Fruit fly (Drosophila melanogaster) whole organism, embryonic: Measurements from ENCODE around the gene CG10185.
A peak's percentile ranks its signal among the peaks of the same experiment; 100 is the strongest.

Experiments used
- BEAF-32 ChIP-seq: fragments of 200-800 bp; sonication (Bioruptor generic); optimal IDR thresholded peaks from 3 replicates; lab custom pipeline; 2017; ENCODE audit warnings: missing biosample characterization, missing genetic modification characterization, mild to moderate bottlenecking, moderate library complexity, missing genetic modification reagents
- CG10366 ChIP-seq: fragments of 200-800 bp; sonication (Bioruptor generic); IDR thresholded peaks from 2 replicates; pipeline ENCODE4 v1.3.6; 2022; ENCODE audit warnings: missing biosample characterization, missing genetic modification characterization
- CG12769 ChIP-seq: fragments of 200-800 bp; sonication (Bioruptor generic); optimal IDR thresholded peaks from 2 replicates; lab custom pipeline; 2019; ENCODE audit warnings: missing biosample characterization, mild to moderate bottlenecking, missing genetic modification characterization, moderate library complexity
- CG13624 ChIP-seq: fragments of 200-800 bp; sonication (Bioruptor generic); optimal IDR thresholded peaks from 2 replicates; lab custom pipeline; 2016; ENCODE audit warnings: missing biosample characterization, missing genetic modification characterization
- CG14014 ChIP-seq: fragments of 200-800 bp; sonication (Bioruptor generic); IDR thresholded peaks from 2 replicates; pipeline ENCODE4 v1.3.6; 2022; ENCODE audit warnings: missing biosample characterization, missing genetic modification characterization
- CG14667 ChIP-seq: fragments of 200-800 bp; sonication (Bioruptor generic); IDR thresholded peaks from 2 replicates; pipeline ENCODE4 v1.3.6; 2022; ENCODE audit warnings: missing biosample characterization, missing genetic modification characterization
- CG16779 ChIP-seq: fragments of 200-800 bp; sonication (Bioruptor generic); IDR thresholded peaks from 2 replicates; pipeline ENCODE4 v1.3.6; 2022; ENCODE audit warnings: missing biosample characterization, missing genetic modification characterization
- CG17186 ChIP-seq: fragments of 200-800 bp; sonication (Bioruptor generic); optimal IDR thresholded peaks from 3 replicates; lab custom pipeline; 2017; ENCODE audit warnings: missing biosample characterization, missing genetic modification reagents, missing genetic modification characterization
- CG17359 ChIP-seq: fragments of 200-800 bp; sonication (Bioruptor generic); optimal IDR thresholded peaks from 3 replicates; lab custom pipeline; 2018; ENCODE audit warnings: missing biosample characterization, mild to moderate bottlenecking, missing genetic modification characterization, moderate library complexity
- CG17612 ChIP-seq: fragments of 200-800 bp; sonication (Bioruptor generic); IDR thresholded peaks from 2 replicates; pipeline ENCODE4 v1.3.6; 2022; ENCODE audit warnings: missing biosample characterization, missing genetic modification characterization
- CG2889 ChIP-seq: fragments of 200-800 bp; sonication (Bioruptor generic); IDR thresholded peaks from 3 replicates; pipeline ENCODE4 v1.3.6; 2022; ENCODE audit warnings: missing biosample characterization, missing genetic modification characterization
- CG32767 ChIP-seq: fragments of 200-800 bp; sonication (Bioruptor generic); IDR thresholded peaks from 2 replicates; pipeline ENCODE4 v1.3.6; 2022; ENCODE audit warnings: missing biosample characterization, missing genetic modification characterization
- CG5953 ChIP-seq: fragments of 200-800 bp; sonication (Bioruptor generic); IDR thresholded peaks from 2 replicates; pipeline ENCODE4 v1.3.6; 2022; ENCODE audit warnings: missing biosample characterization, missing genetic modification characterization
- CG7987 ChIP-seq: fragments of 200-800 bp; sonication (Bioruptor generic); optimal IDR thresholded peaks from 2 replicates; lab custom pipeline; 2018; ENCODE audit warnings: missing biosample characterization, mild to moderate bottlenecking, missing genetic modification characterization, moderate library complexity
- CG8765 ChIP-seq: fragments of 200-800 bp; sonication (Bioruptor generic); IDR thresholded peaks from 2 replicates; pipeline ENCODE4 v1.3.6; 2022; ENCODE audit warnings: missing biosample characterization, missing genetic modification characterization
- CG8924 ChIP-seq: fragments of 200-800 bp; optimal IDR thresholded peaks from 3 replicates; lab custom pipeline; 2019; ENCODE audit warnings: missing biosample characterization, mild to moderate bottlenecking, missing genetic modification characterization, moderate library complexity
- CG8944 ChIP-seq: fragments of 200-800 bp; sonication (Bioruptor generic); optimal IDR thresholded peaks from 3 replicates; lab custom pipeline; 2016; ENCODE audit warnings: missing biosample characterization, missing genetic modification characterization
- CG9437 ChIP-seq: fragments of 200-800 bp; sonication (Bioruptor generic); optimal IDR thresholded peaks from 2 replicates; lab custom pipeline; 2018; ENCODE audit warnings: missing biosample characterization, mild to moderate bottlenecking, missing genetic modification characterization
- Chrac-16 ChIP-seq: fragments of 200-800 bp; sonication (Bioruptor generic); optimal IDR thresholded peaks from 3 replicates; lab custom pipeline; 2016; ENCODE audit warnings: missing biosample characterization, missing genetic modification characterization
- CoRest ChIP-seq: fragments of 200-800 bp; sonication (Bioruptor generic); optimal IDR thresholded peaks from 3 replicates; lab custom pipeline; 2018; ENCODE audit warnings: missing biosample characterization, mild to moderate bottlenecking, missing genetic modification characterization, moderate library complexity
- Dbx ChIP-seq: fragments of 200-800 bp; sonication (Bioruptor generic); IDR thresholded peaks from 3 replicates; pipeline ENCODE4 v1.3.6; 2022; ENCODE audit warnings: missing biosample characterization, missing genetic modification characterization
- Dip3 ChIP-seq: fragments of 200-800 bp; sonication (Bioruptor generic); optimal IDR thresholded peaks from 3 replicates; lab custom pipeline; 2016; ENCODE audit warnings: missing biosample characterization, missing genetic modification characterization
- Hr78 ChIP-seq, 2 experiments: fragments of 200-800 bp in 1 of 2; fragments of >200 bp in 1 of 2; sonication (Bioruptor generic) in 1 of 2; optimal IDR thresholded peaks; 2 replicates each; lab custom pipeline; 2017 to 2019; ENCODE audit warnings: missing biosample characterization in 2 of 2, missing genetic modification characterization in 2 of 2, mild to moderate bottlenecking in 1 of 2, moderate library complexity in 1 of 2
- Hsf ChIP-seq: fragments of 200-800 bp; sonication (Bioruptor generic); optimal IDR thresholded peaks from 3 replicates; lab custom pipeline; 2016; ENCODE audit warnings: missing biosample characterization, missing genetic modification characterization
- Lhr ChIP-seq: fragments of 200-800 bp; sonication (Bioruptor generic); optimal IDR thresholded peaks from 3 replicates; lab custom pipeline; 2017; ENCODE audit warnings: mild to moderate bottlenecking, missing biosample characterization, missing genetic modification reagents, missing genetic modification characterization
- MESR4 ChIP-seq: fragments of 200-800 bp; sonication (Bioruptor generic); optimal IDR thresholded peaks from 2 replicates; lab custom pipeline; 2018; ENCODE audit warnings: missing biosample characterization, mild to moderate bottlenecking, missing genetic modification characterization, moderate library complexity
- MTF-1 ChIP-seq: fragments of 200-800 bp; sonication (Bioruptor generic); optimal IDR thresholded peaks from 2 replicates; lab custom pipeline; 2018; ENCODE audit warnings: missing biosample characterization, mild to moderate bottlenecking, missing genetic modification characterization, borderline replicate concordance
- Myb ChIP-seq: fragments of 200-800 bp; sonication (Bioruptor generic); optimal IDR thresholded peaks from 2 replicates; lab custom pipeline; 2016; ENCODE audit warnings: missing biosample characterization, missing genetic modification characterization
- NC2α ChIP-seq: fragments of 200-800 bp; sonication (Bioruptor generic); optimal IDR thresholded peaks from 2 replicates; lab custom pipeline; 2016; ENCODE audit warnings: missing biosample characterization, missing genetic modification characterization
- NfI ChIP-seq: fragments of 200-800 bp; sonication (Bioruptor generic); optimal IDR thresholded peaks from 3 replicates; lab custom pipeline; 2018; ENCODE audit warnings: missing biosample characterization, mild to moderate bottlenecking, missing genetic modification characterization, moderate library complexity
- Ptx1 ChIP-seq: fragments of 200-800 bp; sonication (Bioruptor generic); IDR thresholded peaks from 2 replicates; pipeline ENCODE4 v1.3.6; 2022; ENCODE audit warnings: missing biosample characterization, missing genetic modification characterization
- Rx ChIP-seq: fragments of 200-800 bp; sonication (Bioruptor generic); IDR thresholded peaks from 2 replicates; pipeline ENCODE4 v1.3.6; 2022; ENCODE audit warnings: missing biosample characterization, missing genetic modification characterization
- Sox100B ChIP-seq: fragments of 200-800 bp; sonication (Bioruptor generic); optimal IDR thresholded peaks from 3 replicates; lab custom pipeline; 2018; ENCODE audit warnings: missing biosample characterization, mild to moderate bottlenecking, missing genetic modification characterization
- Sry-β ChIP-seq: fragments of 200-800 bp; sonication (Bioruptor generic); optimal IDR thresholded peaks from 2 replicates; lab custom pipeline; 2018; ENCODE audit warnings: missing biosample characterization, mild to moderate bottlenecking, missing genetic modification characterization, moderate library complexity
- Sry-δ ChIP-seq: fragments of 200-800 bp; sonication (Bioruptor generic); optimal IDR thresholded peaks from 2 replicates; lab custom pipeline; 2016; ENCODE audit warnings: missing biosample characterization, missing genetic modification characterization
- ara ChIP-seq: fragments of 200-800 bp; sonication (Bioruptor generic); IDR thresholded peaks from 2 replicates; pipeline ENCODE4 v1.3.6; 2022; ENCODE audit warnings: missing biosample characterization, missing genetic modification characterization
- az2 ChIP-seq: fragments of 200-800 bp; sonication (Bioruptor generic); optimal IDR thresholded peaks from 3 replicates; lab custom pipeline; 2016; ENCODE audit warnings: missing biosample characterization, missing genetic modification characterization
- bigmax ChIP-seq: fragments of 200-800 bp; sonication (Bioruptor generic); optimal IDR thresholded peaks from 2 replicates; lab custom pipeline; 2018; ENCODE audit warnings: missing biosample characterization, mild to moderate bottlenecking, missing genetic modification characterization
- dati ChIP-seq: fragments of 200-800 bp; sonication (Bioruptor generic); IDR thresholded peaks from 2 replicates; pipeline ENCODE4 v1.3.6; 2022; ENCODE audit warnings: missing biosample characterization, missing genetic modification characterization
- eyg ChIP-seq: fragments of 200-800 bp; sonication (Bioruptor generic); optimal IDR thresholded peaks from 3 replicates; lab custom pipeline; 2016; ENCODE audit warnings: missing biosample characterization, missing genetic modification characterization
- fd3F ChIP-seq: fragments of 200-800 bp; sonication (Bioruptor generic); optimal IDR thresholded peaks from 2 replicates; lab custom pipeline; 2018; ENCODE audit warnings: missing biosample characterization, mild to moderate bottlenecking, missing genetic modification characterization, moderate library complexity
- gem ChIP-seq: fragments of 200-800 bp; sonication (Bioruptor generic); optimal IDR thresholded peaks from 2 replicates; lab custom pipeline; 2019; ENCODE audit warnings: missing biosample characterization, mild to moderate bottlenecking, missing genetic modification characterization, moderate library complexity
- grn ChIP-seq: fragments of 200-800 bp; sonication (Bioruptor generic); optimal IDR thresholded peaks from 3 replicates; lab custom pipeline; 2017; ENCODE audit warnings: missing biosample characterization, missing genetic modification characterization
- gt ChIP-seq: fragments of 200-800 bp; sonication (Bioruptor generic); IDR thresholded peaks from 2 replicates; pipeline ENCODE4 v1.3.6; 2022; ENCODE audit warnings: missing biosample characterization, missing genetic modification characterization
- jumu ChIP-seq: fragments of 200-800 bp; sonication (Bioruptor generic); optimal IDR thresholded peaks from 3 replicates; lab custom pipeline; 2016; ENCODE audit warnings: missing biosample characterization, missing genetic modification characterization
- mirr ChIP-seq: fragments of 200-800 bp; sonication (Bioruptor generic); optimal IDR thresholded peaks from 3 replicates; lab custom pipeline; 2018; ENCODE audit warnings: missing biosample characterization, mild to moderate bottlenecking, missing genetic modification characterization
- pb ChIP-seq: fragments of 200-800 bp; sonication (Bioruptor generic); optimal IDR thresholded peaks from 3 replicates; lab custom pipeline; 2016; ENCODE audit warnings: missing biosample characterization, missing genetic modification characterization
- pita ChIP-seq: fragments of 200-800 bp; sonication (Bioruptor generic); optimal IDR thresholded peaks from 2 replicates; lab custom pipeline; 2017; ENCODE audit warnings: missing biosample characterization, mild to moderate bottlenecking, missing genetic modification characterization
- salm ChIP-seq: fragments of 200-800 bp; sonication (Bioruptor generic); optimal IDR thresholded peaks from 2 replicates; lab custom pipeline; 2018; ENCODE audit warnings: missing biosample characterization, mild to moderate bottlenecking, missing genetic modification characterization
- seq ChIP-seq: fragments of 200-800 bp; sonication (Bioruptor generic); IDR thresholded peaks from 2 replicates; pipeline ENCODE4 v1.3.6; 2022; ENCODE audit warnings: missing biosample characterization, missing genetic modification characterization
- zen ChIP-seq: fragments of 200-800 bp; sonication (Bioruptor generic); optimal IDR thresholded peaks from 3 replicates; lab custom pipeline; 2018; ENCODE audit warnings: missing biosample characterization, mild to moderate bottlenecking, missing genetic modification characterization, moderate library complexity

Gene CG10185

DNA sequence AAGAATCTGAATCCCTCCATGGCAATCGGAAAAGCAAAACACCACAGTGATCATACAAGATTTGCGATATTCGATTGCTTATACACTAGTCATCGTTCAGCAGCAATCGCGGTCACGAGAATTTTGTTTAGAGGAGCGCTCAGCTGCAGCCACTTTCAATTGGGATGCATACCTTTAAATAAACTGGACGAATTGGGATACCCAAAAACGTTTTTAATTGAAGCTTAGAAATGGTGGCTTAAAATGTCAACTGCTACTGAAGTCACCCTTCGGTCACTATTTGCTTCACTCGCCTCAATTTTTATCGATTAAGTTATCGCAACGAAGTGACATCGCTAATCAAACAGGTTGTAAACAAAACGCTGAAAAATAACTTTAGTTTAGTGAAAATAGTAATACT, 18.0 kb downstream of the CG10185 start, which contains the start of the genes IKKbeta and CG5013 (continued):
- TF ChIP-seq Sox100B (GFP tag; lab: Kevin White, UChicago): no peak
- no peak for TF ChIP-seq dati (GFP tag; lab: Robert Waterston, UW)
- TF ChIP-seq CG5953 (GFP tag; lab: Robert Waterston, UW): no peak
- TF ChIP-seq grn (GFP tag; lab: Kevin White, UChicago): no peak
- TF ChIP-seq fd3F (GFP tag; lab: Kevin White, UChicago): no peak
- peak; percentile 53; the same call in 1 of the 2 replicates for TF ChIP-seq seq (GFP tag; lab: Robert Waterston, UW)
- peak; percentile 7; the same call in 1 of the 2 replicates for TF ChIP-seq CG8765 (GFP tag; lab: Robert Waterston, UW)
- TF ChIP-seq az2 (GFP tag; lab: Kevin White, UChicago): peak; percentile 26
- no peak for TF ChIP-seq CG7987 (GFP tag; lab: Kevin White, UChicago)
- peak; percentile 59 for TF ChIP-seq Hsf
- no peak for TF ChIP-seq CG8944 (GFP tag; lab: Kevin White, UChicago)
- no peak for TF ChIP-seq mirr (GFP tag; lab: Kevin White, UChicago)
- TF ChIP-seq Hr78 (GFP tag; optimal IDR thresholded peaks at IDR 0.05; lab: Kevin White, UChicago): no peak
- no peak for TF ChIP-seq gem
- peak; percentile 57 for TF ChIP-seq Lhr (GFP tag; lab: Kevin White, UChicago)
- no peak for TF ChIP-seq CG14667
- TF ChIP-seq CG32767 (GFP tag; lab: Robert Waterston, UW): 0 out of 2 replicates have a peak, but pooled peaks have one; percentile 20
- TF ChIP-seq BEAF-32 (GFP tag; lab: Kevin White, UChicago): peak; percentile 89
- peak; percentile 57; the same call in 1 of the 2 replicates for TF ChIP-seq ara
- no peak for TF ChIP-seq CG9437 (GFP tag; lab: Kevin White, UChicago)
- TF ChIP-seq CoRest: peak; percentile 63
- no peak for TF ChIP-seq salm (tag; lab: Kevin White, UChicago)
- TF ChIP-seq Myb (GFP tag; lab: Kevin White, UChicago): peak; percentile 43
- peak; percentile 8 for TF ChIP-seq NfI (GFP tag; lab: Kevin White, UChicago)
- no peak for TF ChIP-seq zen (tag; lab: Kevin White, UChicago)
- TF ChIP-seq CG16779: no peak
- TF ChIP-seq Dip3 (GFP tag; lab: Kevin White, UChicago): peak; percentile 58
- TF ChIP-seq CG17612: no peak
- peak; percentile 48 for TF ChIP-seq Ptx1 (GFP tag; lab: Robert Waterston, UW)
- peak; percentile 98 for TF ChIP-seq Sry-δ (GFP tag; lab: Kevin White, UChicago)
- TF ChIP-seq NC2α (GFP tag; lab: Kevin White, UChicago): no peak
- TF ChIP-seq CG2889 (GFP tag; lab: Robert Waterston, UW): peak; percentile 60; the same call in 2 of the 3 replicates
- TF ChIP-seq gt (GFP tag; lab: Robert Waterston, UW): no peak
- TF ChIP-seq CG8924: peak; percentile 37
- TF ChIP-seq Chrac-16 (GFP tag; lab: Kevin White, UChicago): peak; percentile 46
- TF ChIP-seq Dbx (GFP tag; lab: Robert Waterston, UW): peak; percentile 68; the same call in 1 of the 3 replicates
- peak; percentile 65 for TF ChIP-seq CG13624 (GFP tag; lab: Kevin White, UChicago)
- no peak for TF ChIP-seq MTF-1 (GFP tag; lab: Kevin White, UChicago)
- no peak for TF ChIP-seq Rx (GFP tag; lab: Robert Waterston, UW)
- TF ChIP-seq eyg (GFP tag; lab: Kevin White, UChicago): no peak
- TF ChIP-seq pita: no peak
- TF ChIP-seq CG14014 (GFP tag; lab: Robert Waterston, UW): no peak
- TF ChIP-seq CG10366: peak; percentile 29; the same call in 1 of the 2 replicates
- TF ChIP-seq MESR4 (GFP tag; lab: Kevin White, UChicago): peak; percentile 22
- TF ChIP-seq CG12769 (tag; lab: Kevin White, UChicago): peak; percentile 51
- peak; percentile 5 for TF ChIP-seq Sry-β (GFP tag; lab: Kevin White, UChicago)
- TF ChIP-seq CG17359 (tag; lab: Kevin White, UChicago): no peak
- peak; percentile 25 for TF ChIP-seq CG17186 (GFP tag; lab: Kevin White, UChicago)
- TF ChIP-seq pb (GFP tag; lab: Kevin White, UChicago): peak; percentile 52
- peak; percentile 73 for TF ChIP-seq jumu (GFP tag; lab: Kevin White, UChicago)
- no peak for TF ChIP-seq bigmax (GFP tag; lab: Kevin White, UChicago)
